Fruit fly (Drosophila melanogaster) whole organism, embryonic: ENCODE results near the gene CG43294.
A peak's percentile ranks its signal among the peaks of the same experiment; 100 is the strongest.

ENCODE experiments used
- CG10267 ChIP-seq: fragments of 200-800 bp; sonication (Bioruptor generic); optimal IDR thresholded peaks from 2 replicates; lab custom pipeline; 2018; ENCODE audit warnings: missing biosample characterization, mild to moderate bottlenecking, missing genetic modification characterization, moderate library complexity
- CG10543 ChIP-seq: fragments of 200-800 bp; sonication (Bioruptor generic); optimal IDR thresholded peaks from 3 replicates; lab custom pipeline; 2017; ENCODE audit warnings: missing biosample characterization, mild to moderate bottlenecking, missing genetic modification characterization, moderate library complexity
- CG11247 ChIP-seq: fragments of 200-800 bp; sonication (Bioruptor generic); IDR thresholded peaks from 2 replicates; pipeline ENCODE4 v1.3.6; 2022; ENCODE audit warnings: missing biosample characterization, missing genetic modification characterization
- CG12071 ChIP-seq: fragments of 200-800 bp; sonication (Bioruptor generic); optimal IDR thresholded peaks from 3 replicates; lab custom pipeline; 2018; ENCODE audit warnings: missing biosample characterization, mild to moderate bottlenecking, missing genetic modification characterization
- CG12659 ChIP-seq: fragments of 200-800 bp; sonication (Bioruptor generic); optimal IDR thresholded peaks from 3 replicates; lab custom pipeline; 2017; ENCODE audit warnings: mild to moderate bottlenecking, missing biosample characterization, missing genetic modification reagents, missing genetic modification characterization
- CG12769 ChIP-seq: fragments of 200-800 bp; sonication (Bioruptor generic); optimal IDR thresholded peaks from 2 replicates; lab custom pipeline; 2019; ENCODE audit warnings: missing biosample characterization, mild to moderate bottlenecking, missing genetic modification characterization, moderate library complexity
- CG12942 ChIP-seq: fragments of 200-800 bp; sonication (Bioruptor generic); optimal IDR thresholded peaks from 3 replicates; lab custom pipeline; 2016; ENCODE audit warnings: missing biosample characterization, missing genetic modification characterization
- CG13624 ChIP-seq: fragments of 200-800 bp; sonication (Bioruptor generic); optimal IDR thresholded peaks from 2 replicates; lab custom pipeline; 2016; ENCODE audit warnings: missing biosample characterization, missing genetic modification characterization
- CG14441 ChIP-seq: fragments of 200-800 bp; sonication (Bioruptor generic); IDR thresholded peaks from 2 replicates; pipeline ENCODE4 v1.3.6; 2022; ENCODE audit warnings: missing biosample characterization, missing genetic modification characterization
- CG14710 ChIP-seq: fragments of 200-800 bp; sonication (Bioruptor generic); optimal IDR thresholded peaks from 3 replicates; lab custom pipeline; 2019; ENCODE audit warnings: missing biosample characterization, mild to moderate bottlenecking, missing genetic modification characterization, moderate library complexity
- CG14965 ChIP-seq: fragments of 200-800 bp; sonication (Bioruptor generic); optimal IDR thresholded peaks from 2 replicates; lab custom pipeline; 2016; ENCODE audit warnings: missing biosample characterization, missing genetic modification characterization, borderline replicate concordance
- CG15601 ChIP-seq: fragments of 200-800 bp; sonication (Bioruptor generic); optimal IDR thresholded peaks from 3 replicates; lab custom pipeline; 2019; ENCODE audit warnings: missing biosample characterization, mild to moderate bottlenecking, missing genetic modification characterization, moderate library complexity
- CG17361 ChIP-seq: fragments of 200-800 bp; sonication (Bioruptor generic); IDR thresholded peaks from 3 replicates; pipeline ENCODE4 v1.3.6; 2022; ENCODE audit warnings: missing biosample characterization, missing genetic modification characterization
- CG1832 ChIP-seq: fragments of 200-800 bp; sonication (Bioruptor generic); optimal IDR thresholded peaks from 2 replicates; lab custom pipeline; 2017; ENCODE audit warnings: missing biosample characterization, mild to moderate bottlenecking, missing genetic modification characterization, inconsistent platforms
- CG18619 ChIP-seq: fragments of 200-800 bp; sonication (Bioruptor generic); optimal IDR thresholded peaks from 3 replicates; lab custom pipeline; 2017; ENCODE audit warnings: missing biosample characterization, mild to moderate bottlenecking, missing genetic modification characterization
- CG30431 ChIP-seq: fragments of 200-800 bp; sonication (Bioruptor generic); optimal IDR thresholded peaks from 2 replicates; lab custom pipeline; 2017; ENCODE audit warnings: missing biosample characterization, missing genetic modification characterization
- CG31224 ChIP-seq: fragments of 200-800 bp; sonication (Bioruptor generic); IDR thresholded peaks from 2 replicates; pipeline ENCODE4 v1.3.6; 2022; ENCODE audit warnings: missing biosample characterization, missing genetic modification characterization
- CG3838 ChIP-seq: fragments of 200-800 bp; sonication (Bioruptor generic); optimal IDR thresholded peaks from 3 replicates; lab custom pipeline; 2016; ENCODE audit warnings: missing biosample characterization, missing genetic modification characterization
- CG3847 ChIP-seq: fragments of 200-800 bp; sonication (Bioruptor generic); IDR thresholded peaks from 2 replicates; pipeline ENCODE4 v1.3.6; 2022; ENCODE audit warnings: missing biosample characterization, missing genetic modification characterization
- CG6654 ChIP-seq: fragments of 200-800 bp; sonication (Bioruptor generic); optimal IDR thresholded peaks from 2 replicates; lab custom pipeline; 2017; ENCODE audit warnings: missing biosample characterization, mild to moderate bottlenecking, missing genetic modification characterization
- CG8478 ChIP-seq: fragments of >200 bp; optimal IDR thresholded peaks from 2 replicates; lab custom pipeline; 2018
- CG9609 ChIP-seq: fragments of 200-800 bp; sonication (Bioruptor generic); optimal IDR thresholded peaks from 3 replicates; lab custom pipeline; 2016; ENCODE audit warnings: missing biosample characterization, missing genetic modification characterization
- CG9727 ChIP-seq: fragments of 200-800 bp; sonication (Bioruptor generic); optimal IDR thresholded peaks from 3 replicates; lab custom pipeline; 2017; ENCODE audit warnings: missing biosample characterization, mild to moderate bottlenecking, missing genetic modification characterization
- CG9932 ChIP-seq: fragments of 200-800 bp; sonication (Bioruptor generic); IDR thresholded peaks from 2 replicates; pipeline ENCODE4 v1.3.6; 2022; ENCODE audit warnings: missing biosample characterization, missing genetic modification characterization
- CoRest ChIP-seq: fragments of 200-800 bp; sonication (Bioruptor generic); optimal IDR thresholded peaks from 3 replicates; lab custom pipeline; 2018; ENCODE audit warnings: missing biosample characterization, mild to moderate bottlenecking, missing genetic modification characterization, moderate library complexity
- CrebB ChIP-seq: fragments of 200-800 bp; sonication (Bioruptor generic); optimal IDR thresholded peaks from 3 replicates; lab custom pipeline; 2018; ENCODE audit warnings: missing biosample characterization, mild to moderate bottlenecking, missing genetic modification characterization
- Doc2 ChIP-seq: fragments of 200-800 bp; sonication (Bioruptor generic); IDR thresholded peaks from 2 replicates; pipeline ENCODE4 v1.3.6; 2022; ENCODE audit warnings: missing biosample characterization, missing genetic modification characterization
- Fer1 ChIP-seq: fragments of 200-800 bp; sonication (Bioruptor generic); optimal IDR thresholded peaks from 2 replicates; lab custom pipeline; 2017; ENCODE audit warnings: missing biosample characterization, mild to moderate bottlenecking, missing genetic modification characterization
- Hand ChIP-seq: fragments of 200-800 bp; sonication (Bioruptor generic); optimal IDR thresholded peaks from 2 replicates; lab custom pipeline; 2017; ENCODE audit warnings: mild to moderate bottlenecking, missing biosample characterization, missing genetic modification reagents, missing genetic modification characterization
- Hr3 ChIP-seq: fragments of 200-800 bp; sonication (Bioruptor generic); optimal IDR thresholded peaks from 3 replicates; lab custom pipeline; 2016; ENCODE audit warnings: missing biosample characterization, missing genetic modification characterization
- Jarid2 ChIP-seq: fragments of 200-800 bp; sonication (Bioruptor generic); optimal IDR thresholded peaks from 3 replicates; lab custom pipeline; 2017; ENCODE audit warnings: mild to moderate bottlenecking, missing biosample characterization, missing genetic modification reagents, missing genetic modification characterization
- NfI ChIP-seq: fragments of 200-800 bp; sonication (Bioruptor generic); optimal IDR thresholded peaks from 3 replicates; lab custom pipeline; 2018; ENCODE audit warnings: missing biosample characterization, mild to moderate bottlenecking, missing genetic modification characterization, moderate library complexity
- Side ChIP-seq: fragments of 200-800 bp; sonication (Bioruptor generic); optimal IDR thresholded peaks from 2 replicates; lab custom pipeline; 2016; ENCODE audit warnings: missing biosample characterization, missing genetic modification characterization
- aop ChIP-seq: fragments of 200-800 bp; sonication (Bioruptor generic); IDR thresholded peaks from 2 replicates; pipeline ENCODE4 v1.3.6; 2022; ENCODE audit warnings: missing biosample characterization, missing genetic modification characterization
- cas ChIP-seq: fragments of 200-800 bp; sonication (Bioruptor generic); IDR thresholded peaks from 2 replicates; pipeline ENCODE4 v1.3.6; 2022; ENCODE audit warnings: missing biosample characterization, missing genetic modification characterization
- da ChIP-seq: fragments of 200-800 bp; sonication (Bioruptor generic); optimal IDR thresholded peaks from 2 replicates; lab custom pipeline; 2016; ENCODE audit warnings: missing biosample characterization, missing genetic modification characterization
- dm ChIP-seq: fragments of 200-800 bp; sonication (Bioruptor generic); optimal IDR thresholded peaks from 3 replicates; lab custom pipeline; 2016; ENCODE audit warnings: missing biosample characterization, missing genetic modification characterization
- en ChIP-seq: fragments of 200-800 bp; sonication (Bioruptor generic); optimal IDR thresholded peaks from 2 replicates; lab custom pipeline; 2016; ENCODE audit warnings: missing biosample characterization, missing genetic modification characterization
- fu2 ChIP-seq: fragments of 200-800 bp; sonication (Bioruptor generic); optimal IDR thresholded peaks from 2 replicates; lab custom pipeline; 2016; ENCODE audit warnings: missing biosample characterization, missing genetic modification characterization
- gsb-n ChIP-seq: fragments of 200-800 bp; sonication (Bioruptor generic); optimal IDR thresholded peaks from 3 replicates; lab custom pipeline; 2018; ENCODE audit warnings: missing biosample characterization, mild to moderate bottlenecking, missing genetic modification characterization
- ind ChIP-seq: fragments of 200-800 bp; sonication (Bioruptor generic); optimal IDR thresholded peaks from 3 replicates; lab custom pipeline; 2016; ENCODE audit warnings: missing biosample characterization, missing genetic modification characterization
- kah ChIP-seq: fragments of 200-800 bp; sonication (Bioruptor generic); optimal IDR thresholded peaks from 2 replicates; lab custom pipeline; 2018; ENCODE audit warnings: missing biosample characterization, mild to moderate bottlenecking, missing genetic modification characterization
- pita ChIP-seq: fragments of 200-800 bp; sonication (Bioruptor generic); optimal IDR thresholded peaks from 2 replicates; lab custom pipeline; 2017; ENCODE audit warnings: missing biosample characterization, mild to moderate bottlenecking, missing genetic modification characterization
- sim ChIP-seq: fragments of 200-800 bp; sonication (Bioruptor generic); IDR thresholded peaks from 2 replicates; pipeline ENCODE4 v1.3.6; 2022; ENCODE audit warnings: missing biosample characterization, missing genetic modification characterization
- stwl ChIP-seq: fragments of 200-800 bp; sonication (Bioruptor generic); optimal IDR thresholded peaks from 3 replicates; lab custom pipeline; 2018; ENCODE audit warnings: missing biosample characterization, mild to moderate bottlenecking, missing genetic modification characterization, moderate library complexity
- tin ChIP-seq: fragments of 200-800 bp; sonication (Bioruptor generic); optimal IDR thresholded peaks from 3 replicates; lab custom pipeline; 2016; ENCODE audit warnings: missing biosample characterization, missing genetic modification characterization
- unc-4 ChIP-seq: fragments of 200-800 bp; sonication (Bioruptor generic); IDR thresholded peaks from 2 replicates; pipeline ENCODE4 v1.3.6; 2022; ENCODE audit warnings: missing biosample characterization, missing genetic modification characterization; ENCODE audit not compliant: partially characterized antibody
- usp ChIP-seq: fragments of >200 bp; optimal IDR thresholded peaks from 2 replicates; lab custom pipeline; 2017; ENCODE audit warnings: missing biosample characterization, missing genetic modification characterization
- vfl ChIP-seq: fragments of 200-800 bp; sonication (Bioruptor generic); optimal IDR thresholded peaks from 2 replicates; lab custom pipeline; 2016; ENCODE audit warnings: missing biosample characterization, missing genetic modification characterization
- yki ChIP-seq: fragments of >200 bp; optimal IDR thresholded peaks from 3 replicates; lab custom pipeline; 2018

Gene CG43294

dm6 chr3L:12002321-12003248 is 44.5 kb downstream of the CG43294 start, which contains the start of the genes Pop2 and CG6928 (continued):
- TF ChIP-seq ind (GFP tag; lab: Kevin White, UChicago): peak; percentile 80
- peak; percentile 29 for TF ChIP-seq CG18619 (GFP tag; lab: Kevin White, UChicago)
- TF ChIP-seq CG15601 (tag; lab: Kevin White, UChicago): peak; percentile 73
- peak; percentile 11 for TF ChIP-seq Jarid2 (GFP tag; lab: Kevin White, UChicago)
- peak; percentile 83 for TF ChIP-seq Hr3 (GFP tag; lab: Kevin White, UChicago)
- TF ChIP-seq CG31224 (GFP tag; lab: Robert Waterston, UW): peak; percentile 46; the same call in 1 of the 2 replicates
- TF ChIP-seq NfI (GFP tag; lab: Kevin White, UChicago): peak; percentile 61
- TF ChIP-seq stwl (tag; lab: Kevin White, UChicago): peak; percentile 97
- peak; percentile 98 for TF ChIP-seq CG10267 (tag; lab: Kevin White, UChicago)
- peak; percentile 53 for TF ChIP-seq CG10543 (GFP tag; lab: Kevin White, UChicago)
- TF ChIP-seq en (GFP tag; lab: Kevin White, UChicago): no peak
- TF ChIP-seq CG12942 (GFP tag; lab: Kevin White, UChicago): peak; percentile 79
- peak; percentile 40 for TF ChIP-seq CrebB (tag; lab: Kevin White, UChicago)
- no peak for TF ChIP-seq CG14965 (GFP tag; lab: Kevin White, UChicago)
- peak; percentile 94 for TF ChIP-seq CG3847 (GFP tag; lab: Robert Waterston, UW)
- no peak for TF ChIP-seq aop (GFP tag; lab: Robert Waterston, UW)
- TF ChIP-seq CG12769: no peak
- TF ChIP-seq sim: no peak
- peak; percentile 1 for TF ChIP-seq gsb-n
- peak; percentile 88 for TF ChIP-seq unc-4 (GFP tag; lab: Robert Waterston, UW)
- peak; percentile 14 for TF ChIP-seq CG6654 (GFP tag; lab: Kevin White, UChicago)
- peak; percentile 83 for TF ChIP-seq CG8478 (lab: Kevin White, UChicago)
- peak; percentile 83 for TF ChIP-seq fu2
- TF ChIP-seq CG13624: peak; percentile 83
- peak; percentile 52 for TF ChIP-seq CG30431
- TF ChIP-seq yki (lab: Kevin White, UChicago): no peak
- peak; percentile 81 for TF ChIP-seq CoRest (tag; lab: Kevin White, UChicago)
- TF ChIP-seq CG14441 (GFP tag; lab: Robert Waterston, UW): peak; percentile 66
- TF ChIP-seq vfl: peak; percentile 74
- no peak for TF ChIP-seq Doc2
- TF ChIP-seq Hand (GFP tag; lab: Kevin White, UChicago): no peak
- TF ChIP-seq CG11247 (GFP tag; lab: Robert Waterston, UW): peak; percentile 65; the same call in 1 of the 2 replicates
- TF ChIP-seq usp: no peak
- TF ChIP-seq CG3838 (GFP tag; lab: Kevin White, UChicago): no peak
- TF ChIP-seq Fer1 (GFP tag; lab: Kevin White, UChicago): peak; percentile 33
- TF ChIP-seq Side (GFP tag; lab: Kevin White, UChicago): peak; percentile 60
- peak; percentile 83 for TF ChIP-seq CG9609 (GFP tag; lab: Kevin White, UChicago)
- peak; percentile 92 for TF ChIP-seq CG12659 (GFP tag; lab: Kevin White, UChicago)
- TF ChIP-seq CG9727 (GFP tag; lab: Kevin White, UChicago): peak; percentile 72
- TF ChIP-seq CG17361 (GFP tag; lab: Robert Waterston, UW): peak; percentile 67
- peak; percentile 89 for TF ChIP-seq CG14710 (tag; lab: Kevin White, UChicago)
- no peak for TF ChIP-seq pita (GFP tag; lab: Kevin White, UChicago)
- peak; percentile 32; the same call in 1 of the 2 replicates for TF ChIP-seq cas (GFP tag; lab: Robert Waterston, UW)
- peak; percentile 77 for TF ChIP-seq tin (GFP tag; lab: Kevin White, UChicago)
- no peak for TF ChIP-seq CG12071 (GFP tag; lab: Kevin White, UChicago)
- TF ChIP-seq kah (GFP tag; lab: Kevin White, UChicago): no peak
- TF ChIP-seq da (GFP tag; lab: Kevin White, UChicago): peak; percentile 42
- peak; percentile 78 for TF ChIP-seq dm (GFP tag; lab: Kevin White, UChicago)
- TF ChIP-seq CG1832: no peak
- peak; percentile 88 for TF ChIP-seq CG9932 (GFP tag; lab: Robert Waterston, UW)
